Worm (Caenorhabditis elegans): ENCODE measurements around the gene srw-143.
"Not testable (repeated sequence)": the region's sequence is repeated elsewhere in the genome, so short reads cannot be mapped to it uniquely, and the experiment has no call there.

srw-143 gene

DNA sequence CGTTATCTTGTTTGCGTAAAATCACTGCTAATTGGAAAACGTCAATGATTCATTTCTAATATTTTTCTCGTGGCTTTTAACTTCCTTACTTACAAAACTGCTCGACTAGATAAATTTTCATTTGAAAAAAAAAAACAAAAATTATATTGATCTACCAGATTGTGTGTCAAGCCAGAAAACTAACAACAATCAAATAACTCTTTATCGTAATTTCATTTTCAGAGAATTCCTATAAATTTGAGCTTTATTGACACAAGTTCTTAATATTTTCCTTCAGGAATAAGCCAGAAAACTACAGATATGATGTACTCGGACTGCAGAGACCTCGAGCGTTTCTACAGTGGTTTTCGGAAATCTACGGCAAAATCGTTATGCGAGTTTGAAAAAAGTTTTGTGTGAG is 35.0 kb upstream of the srw-143 start, which contains the start of gene srw-124:
Gene srw-124, plus strand, starts transcription at position 301 of the 400 bp plus-strand sequence.
- TF ChIP-seq tbx-8 (GFP tag; optimal IDR thresholded peaks at IDR 0.05): no peak
- no peak for TF ChIP-seq lin-13 (tag; optimal IDR thresholded peaks at IDR 0.05)
- TF ChIP-seq ceh-43 (GFP tag; optimal IDR thresholded peaks at IDR 0.05): no peak
- no peak for TF ChIP-seq flh-1 (GFP tag; optimal IDR thresholded peaks at IDR 0.05)
- no peak for TF ChIP-seq nhr-237 (tag; optimal IDR thresholded peaks at IDR 0.05)
- no peak for TF ChIP-seq nhr-12 (tag; optimal IDR thresholded peaks at IDR 0.05)
- TF ChIP-seq mls-2 (tag; optimal IDR thresholded peaks at IDR 0.05): no peak
- no peak for TF ChIP-seq sptf-1 (tag; optimal IDR thresholded peaks at IDR 0.05)
- TF ChIP-seq lin-32 (GFP tag; optimal IDR thresholded peaks at IDR 0.05): no peak
- no peak for TF ChIP-seq unc-39 (tag; optimal IDR thresholded peaks at IDR 0.05)
- TF ChIP-seq nhr-28 (tag; optimal IDR thresholded peaks at IDR 0.05): no peak
- TF ChIP-seq snpc-4 (tag; optimal IDR thresholded peaks at IDR 0.05): no peak
- no peak for TF ChIP-seq cnd-1 (tag; optimal IDR thresholded peaks at IDR 0.05)
- TF ChIP-seq blmp-1 (tag; optimal IDR thresholded peaks at IDR 0.05): no peak

ce11 chrV:2975285-2975684 is 34.0 kb upstream of the srw-143 start, which contains the start of gene srw-123:
Gene srw-123 (minus strand): TSS chrV:2975385.
- not testable (repeated sequence) for TF ChIP-seq M03D4.4 (tag; optimal IDR thresholded peaks at IDR 0.05); bed-3 (GFP tag; optimal IDR thresholded peaks at IDR 0.05); lsy-2 (tag; optimal IDR thresholded peaks at IDR 0.05)

- TF ChIP-seq nhr-76 (tag; optimal IDR thresholded peaks at IDR 0.05) (no peak), ceh-39 (tag; optimal IDR thresholded peaks at IDR 0.05) (no peak), lsy-2 (tag; optimal IDR thresholded peaks at IDR 0.05) (no peak), unc-62 (GFP tag; optimal IDR thresholded peaks at IDR 0.05) (no peak), sptf-1 (tag; optimal IDR thresholded peaks at IDR 0.05) (no peak), flh-1 (GFP tag; optimal IDR thresholded peaks at IDR 0.05) (no peak), zip-8 (tag; optimal IDR thresholded peaks at IDR 0.05) (no peak), sem-2 (GFP tag; optimal IDR thresholded peaks at IDR 0.05) (no peak), snpc-4 (tag; optimal IDR thresholded peaks at IDR 0.05) (no peak)
Observed at ce11 chrV:2971307-2971999, 30.1 kb upstream of the srw-143 start, which contains the start of gene srw-129. Gene srw-129 (plus strand): TSS chrV:2971949.

DNA sequence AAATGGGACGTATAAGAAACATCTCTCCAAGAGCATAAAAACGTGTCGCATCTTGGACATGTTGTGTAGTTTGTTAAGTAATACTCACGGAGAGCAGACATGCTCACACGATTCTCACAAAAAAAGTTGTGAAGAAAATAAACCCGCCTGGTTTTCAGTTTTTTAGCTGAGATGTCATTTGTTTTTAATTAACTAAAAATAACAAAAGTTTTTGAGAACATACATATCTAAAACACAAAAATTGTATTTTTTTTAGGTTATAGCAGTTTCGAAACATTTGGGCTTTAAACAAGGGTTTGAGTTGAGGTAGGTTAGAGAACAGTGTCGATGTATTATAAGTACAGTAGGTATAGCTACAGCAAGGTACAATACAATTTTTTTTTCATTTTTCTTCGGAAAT is 23.5 kb upstream of the srw-143 start, which contains the start of gene srh-88:
Gene srh-88, minus strand, starts transcription at position 101 of the 400 bp plus-strand sequence.
- TF ChIP-seq mep-1 (tag; optimal IDR thresholded peaks at IDR 0.05) (no peak), ceh-43 (GFP tag; optimal IDR thresholded peaks at IDR 0.05) (no peak), ces-1 (GFP tag; optimal IDR thresholded peaks at IDR 0.05) (no peak), sem-2 (GFP tag; optimal IDR thresholded peaks at IDR 0.05) (no peak), nhr-76 (tag; optimal IDR thresholded peaks at IDR 0.05) (no peak), ceh-83 (GFP tag; optimal IDR thresholded peaks at IDR 0.05) (no peak), lin-32 (GFP tag; optimal IDR thresholded peaks at IDR 0.05) (no peak), bed-3 (GFP tag; optimal IDR thresholded peaks at IDR 0.05) (no peak), nhr-12 (tag; optimal IDR thresholded peaks at IDR 0.05) (no peak), nhr-2 (tag; optimal IDR thresholded peaks at IDR 0.05) (no peak)

- TF ChIP-seq bed-3 (GFP tag; optimal IDR thresholded peaks at IDR 0.05) (no peak), lin-32 (GFP tag; optimal IDR thresholded peaks at IDR 0.05) (no peak), nhr-2 (tag; optimal IDR thresholded peaks at IDR 0.05) (no peak)
Observed at ce11 chrV:2962960-2963359, 21.7 kb upstream of the srw-143 start, which contains the start of gene srw-138. Gene srw-138 (minus strand): TSS chrV:2963060.

- TF ChIP-seq zip-8 (tag; optimal IDR thresholded peaks at IDR 0.05) (no peak), mls-2 (tag; optimal IDR thresholded peaks at IDR 0.05) (no peak), lin-13 (tag; optimal IDR thresholded peaks at IDR 0.05) (no peak), nhr-2 (tag; optimal IDR thresholded peaks at IDR 0.05) (no peak), nhr-76 (tag; optimal IDR thresholded peaks at IDR 0.05) (no peak), nhr-12 (tag; optimal IDR thresholded peaks at IDR 0.05) (no peak), flh-1 (GFP tag; optimal IDR thresholded peaks at IDR 0.05) (no peak), ceh-43 (GFP tag; optimal IDR thresholded peaks at IDR 0.05) (no peak), pha-4 (tag; optimal IDR thresholded peaks at IDR 0.05) (no peak), hlh-1 (tag; optimal IDR thresholded peaks at IDR 0.05) (no peak), sptf-1 (tag; optimal IDR thresholded peaks at IDR 0.05) (no peak)
Observed at ce11 chrV:2960894-2961293, 19.6 kb upstream of the srw-143 start, which contains the start of gene srw-144. Gene srw-144 (minus strand): TSS chrV:2960994.
